Worm (Caenorhabditis elegans): Measurements from ENCODE around the gene nhr-291.
"Not testable (repeated sequence)": the region's sequence is repeated elsewhere in the genome, so short reads cannot be mapped to it uniquely, and the experiment has no call there.

nhr-291 gene

ce11 chrV:15310780-15311179, 8.0 kb upstream of the nhr-291 start, which contains the start of gene irld-62:
irld-62 (plus strand) TSS chrV:15311080.
- no peak for TF ChIP-seq dao-5 (tag; optimal IDR thresholded peaks at IDR 0.05)
- no peak for TF ChIP-seq him-1 (tag; optimal IDR thresholded peaks at IDR 0.05)
- no peak for TF ChIP-seq W03F9.2 (tag; optimal IDR thresholded peaks at IDR 0.05)

- TF ChIP-seq him-1 (tag; optimal IDR thresholded peaks at IDR 0.05): no peak
- no peak for TF ChIP-seq dao-5 (tag; optimal IDR thresholded peaks at IDR 0.05)
- TF ChIP-seq W03F9.2 (tag; optimal IDR thresholded peaks at IDR 0.05): no peak
Observed at ce11 chrV:15313529-15313928, 5.2 kb upstream of the nhr-291 start.

- TF ChIP-seq him-1 (tag; optimal IDR thresholded peaks at IDR 0.05): no peak
- TF ChIP-seq dao-5 (tag; optimal IDR thresholded peaks at IDR 0.05): no peak
- TF ChIP-seq W03F9.2 (tag; optimal IDR thresholded peaks at IDR 0.05): no peak
Observed at ce11 chrV:15315827-15316527, 2.8 kb upstream of the nhr-291 start, which contains the start of the genes srt-22 and nhr-246. srt-22 (minus strand) TSS chrV:15315927. nhr-246 (plus strand) TSS chrV:15316477.

ce11 chrV:15322653-15323052, 3.9 kb downstream of the nhr-291 start, which contains the start of gene nhr-247:
nhr-247 (plus strand) TSS chrV:15322982.
- TF ChIP-seq W03F9.2, dao-5, him-1 (tag; optimal IDR thresholded peaks at IDR 0.05): not testable (repeated sequence)

- TF ChIP-seq W03F9.2 (tag; optimal IDR thresholded peaks at IDR 0.05) (no peak), him-1 (tag; optimal IDR thresholded peaks at IDR 0.05) (no peak), dao-5 (tag; optimal IDR thresholded peaks at IDR 0.05) (no peak)
Observed at ce11 chrV:15323417-15323816, 4.7 kb downstream of the nhr-291 start.

- no peak for TF ChIP-seq dao-5 (tag; optimal IDR thresholded peaks at IDR 0.05)
- TF ChIP-seq him-1 (tag; optimal IDR thresholded peaks at IDR 0.05): no peak
- no peak for TF ChIP-seq W03F9.2 (tag; optimal IDR thresholded peaks at IDR 0.05)
Observed at ce11 chrV:15327745-15328447, 9.1 kb downstream of the nhr-291 start, which contains the start of gene ZK1037.6. ZK1037.6 (minus strand) TSS chrV:15327795.

ce11 chrV:15330314-15330713, 11.6 kb downstream of the nhr-291 start, which contains the start of gene srh-295:
srh-295 (plus strand) TSS chrV:15330614.
- no peak for TF ChIP-seq W03F9.2 (tag; optimal IDR thresholded peaks at IDR 0.05)
- no peak for TF ChIP-seq him-1 (tag; optimal IDR thresholded peaks at IDR 0.05)
- no peak for TF ChIP-seq dao-5 (tag; optimal IDR thresholded peaks at IDR 0.05)

ce11 chrV:15332851-15333250, 14.1 kb downstream of the nhr-291 start, which contains the start of gene srw-113:
srw-113 (plus strand) TSS chrV:15333151.
- TF ChIP-seq him-1 (tag; optimal IDR thresholded peaks at IDR 0.05) (no peak), W03F9.2 (tag; optimal IDR thresholded peaks at IDR 0.05) (no peak), dao-5 (tag; optimal IDR thresholded peaks at IDR 0.05) (no peak)

ce11 chrV:15337405-15337804, 18.6 kb downstream of the nhr-291 start, which contains the start of gene wrt-7:
wrt-7 (minus strand) TSS chrV:15337505.
- TF ChIP-seq him-1 (tag; optimal IDR thresholded peaks at IDR 0.05) (no peak), W03F9.2 (tag; optimal IDR thresholded peaks at IDR 0.05) (no peak), dao-5 (tag; optimal IDR thresholded peaks at IDR 0.05) (no peak)

- no peak for TF ChIP-seq dao-5 (tag; optimal IDR thresholded peaks at IDR 0.05)
- TF ChIP-seq W03F9.2 (tag; optimal IDR thresholded peaks at IDR 0.05): no peak
- no peak for TF ChIP-seq him-1 (tag; optimal IDR thresholded peaks at IDR 0.05)
Observed at ce11 chrV:15339363-15339762, 20.6 kb downstream of the nhr-291 start, which contains the start of gene clec-228. clec-228 (minus strand) TSS chrV:15339463.

- no peak for TF ChIP-seq dao-5 (tag; optimal IDR thresholded peaks at IDR 0.05)
- no peak for TF ChIP-seq W03F9.2 (tag; optimal IDR thresholded peaks at IDR 0.05)
- TF ChIP-seq him-1 (tag; optimal IDR thresholded peaks at IDR 0.05): no peak
Observed at ce11 chrV:15341404-15341803, 22.6 kb downstream of the nhr-291 start, which contains the start of gene clec-229. clec-229 (minus strand) TSS chrV:15341504.

- TF ChIP-seq him-1 (tag; optimal IDR thresholded peaks at IDR 0.05): no peak
- TF ChIP-seq W03F9.2 (tag; optimal IDR thresholded peaks at IDR 0.05): no peak
- no peak for TF ChIP-seq dao-5 (tag; optimal IDR thresholded peaks at IDR 0.05)
Observed at ce11 chrV:15344481-15344880, 25.7 kb downstream of the nhr-291 start, which contains the start of gene wrt-8. wrt-8 (minus strand) TSS chrV:15344581.

ce11 chrV:15347292-15347691, 28.5 kb downstream of the nhr-291 start, which contains the start of gene C29F3.3:
C29F3.3 (minus strand) TSS chrV:15347392.
- TF ChIP-seq dao-5 (tag; optimal IDR thresholded peaks at IDR 0.05) (no peak), him-1 (tag; optimal IDR thresholded peaks at IDR 0.05) (no peak), W03F9.2 (tag; optimal IDR thresholded peaks at IDR 0.05) (no peak)
